Worm (Caenorhabditis elegans) whole organism, young adult: ENCODE measurements around the gene F13A2.10.

Experiments
- Y53F4B.3 ChIP-seq: fragments of 200-800 bp; sonication (Bioruptor generic); IDR thresholded peaks from 2 replicates; pipeline ENCODE4 v1.3.6; 2022; ENCODE audit warnings: missing genetic modification reagents, missing genetic modification characterization, missing compliant biosample characterization
- egrh-3 ChIP-seq: fragments of 200-800 bp; sonication (Bioruptor generic); IDR thresholded peaks from 2 replicates; pipeline ENCODE4 v1.3.6; 2022; ENCODE audit warnings: missing genetic modification reagents, missing genetic modification characterization, missing compliant biosample characterization

F13A2.10 gene

DNA sequence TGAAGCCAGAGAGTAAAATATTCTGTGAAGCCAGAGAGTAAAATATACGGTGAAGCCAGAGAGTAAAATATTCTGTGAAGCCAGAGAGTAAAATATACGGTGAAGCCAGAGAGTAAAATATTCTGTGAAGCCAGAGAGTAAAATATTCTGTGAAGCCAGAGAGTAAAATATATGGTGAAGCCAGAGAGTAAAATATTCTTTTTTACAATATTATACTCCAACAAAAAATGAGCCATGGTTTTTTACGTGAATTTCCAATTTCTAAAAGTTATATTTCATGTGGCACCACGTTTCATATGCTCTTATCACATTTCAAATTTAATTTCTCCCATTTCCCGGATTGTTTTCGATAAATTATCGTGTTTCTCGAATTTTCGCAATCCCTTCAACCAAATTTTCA is 49.6 kb downstream of the F13A2.10 start, which contains the start of gene irld-1:
TSS of gene irld-1 (plus strand) at position 301 of the 400 bp plus-strand sequence.
- peak; percentile 85 for TF ChIP-seq egrh-3 (GFP tag; lab: Robert Waterston, UW)

DNA sequence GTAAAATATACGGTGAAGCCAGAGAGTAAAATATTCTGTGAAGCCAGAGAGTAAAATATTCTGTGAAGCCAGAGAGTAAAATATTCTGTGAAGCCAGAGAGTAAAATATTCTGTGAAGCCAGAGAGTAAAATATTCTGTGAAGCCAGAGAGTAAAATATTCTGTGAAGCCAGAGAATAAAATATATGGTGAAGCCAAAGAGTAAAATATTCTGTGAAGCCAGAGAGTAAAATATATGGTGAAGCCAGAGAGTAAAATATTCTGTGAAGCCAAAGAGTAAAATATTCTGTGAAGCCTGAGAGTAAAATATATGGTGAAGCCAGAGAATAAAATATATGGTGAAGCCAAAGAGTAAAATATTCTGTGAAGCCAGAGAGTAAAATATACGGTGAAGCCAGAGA is 50.3 kb downstream of the F13A2.10 start:
- TF ChIP-seq Y53F4B.3: peak; percentile 62; the same call in 1 of the 2 replicates
- peak; percentile 92 for TF ChIP-seq egrh-3 (GFP tag; lab: Robert Waterston, UW)
- TF ChIP-seq, all 124 proteins: peak for 2; not testable (repeated sequence) for 122
